Fruit fly (Drosophila melanogaster) whole organism: ENCODE data around the gene CG32708.

ENCODE experiments used
- CG8478 ChIP-seq: fragments of >200 bp; optimal IDR thresholded peaks from 2 replicates; lab custom pipeline; 2018; ENCODE audit warnings: inconsistent platforms
- Dll ChIP-seq: fragments of >200 bp; optimal IDR thresholded peaks from 2 replicates; lab custom pipeline; 2017
- EcR ChIP-seq, 2 experiments: fragments of >200 bp; optimal IDR thresholded peaks; 2 replicates each; lab custom pipeline; 2017; ENCODE audit warnings: missing biosample characterization in 2 of 2, missing genetic modification characterization in 2 of 2, missing genetic modification reagents in 2 of 2
- pan ChIP-seq: fragments of >200 bp; optimal IDR thresholded peaks from 2 replicates; lab custom pipeline; 2017
- psq ChIP-seq: fragments of >200 bp; optimal IDR thresholded peaks from 2 replicates; lab custom pipeline; 2017
- usp ChIP-seq: fragments of >200 bp; optimal IDR thresholded peaks from 2 replicates; lab custom pipeline; 2017; ENCODE audit warnings: missing biosample characterization, missing genetic modification characterization, mixed read lengths

CG32708 gene

DNA sequence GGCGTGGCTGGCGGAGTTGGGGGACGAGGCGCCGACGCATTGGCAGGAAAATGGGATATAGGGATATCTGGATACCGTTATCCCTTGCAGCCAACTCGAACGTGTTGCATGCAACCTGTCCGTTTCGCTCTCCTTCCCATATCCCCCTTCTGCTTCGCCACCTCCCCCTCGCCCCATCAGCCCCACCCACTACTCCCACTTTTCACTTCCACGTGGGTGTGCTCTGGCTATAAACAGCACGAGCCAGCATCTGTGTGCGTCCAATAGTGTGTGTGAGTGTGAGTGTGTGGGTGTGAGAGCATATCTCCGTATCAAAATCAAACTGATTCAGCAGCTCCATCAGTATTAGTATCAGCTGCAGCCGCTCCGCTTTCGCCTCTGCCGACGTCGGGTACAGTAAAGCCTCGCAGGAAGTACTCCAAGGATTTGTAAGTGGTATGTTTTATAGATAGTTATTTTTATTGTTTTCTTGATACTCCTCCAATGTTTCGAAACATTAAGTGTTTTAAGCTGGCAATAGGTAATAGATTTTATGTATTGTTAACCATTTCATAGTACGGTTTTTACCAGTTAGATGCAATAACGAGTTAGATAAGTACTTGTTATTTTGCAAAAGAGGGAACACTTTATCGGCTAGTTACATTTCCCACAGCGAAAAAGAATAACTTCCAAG, 33.4 kb downstream of the CG32708 start:
- no peak for TF ChIP-seq pan (lab: Kevin White, UChicago)
- TF ChIP-seq EcR (GFP tag; optimal IDR thresholded peaks at IDR 0.05; lab: Kevin White, UChicago), result no peak
- TF ChIP-seq CG8478 (lab: Kevin White, UChicago), result no peak
- TF ChIP-seq psq, result no peak
- TF ChIP-seq usp (GFP tag; lab: Kevin White, UChicago), result no peak
- no peak for TF ChIP-seq Dll (lab: Kevin White, UChicago)

DNA sequence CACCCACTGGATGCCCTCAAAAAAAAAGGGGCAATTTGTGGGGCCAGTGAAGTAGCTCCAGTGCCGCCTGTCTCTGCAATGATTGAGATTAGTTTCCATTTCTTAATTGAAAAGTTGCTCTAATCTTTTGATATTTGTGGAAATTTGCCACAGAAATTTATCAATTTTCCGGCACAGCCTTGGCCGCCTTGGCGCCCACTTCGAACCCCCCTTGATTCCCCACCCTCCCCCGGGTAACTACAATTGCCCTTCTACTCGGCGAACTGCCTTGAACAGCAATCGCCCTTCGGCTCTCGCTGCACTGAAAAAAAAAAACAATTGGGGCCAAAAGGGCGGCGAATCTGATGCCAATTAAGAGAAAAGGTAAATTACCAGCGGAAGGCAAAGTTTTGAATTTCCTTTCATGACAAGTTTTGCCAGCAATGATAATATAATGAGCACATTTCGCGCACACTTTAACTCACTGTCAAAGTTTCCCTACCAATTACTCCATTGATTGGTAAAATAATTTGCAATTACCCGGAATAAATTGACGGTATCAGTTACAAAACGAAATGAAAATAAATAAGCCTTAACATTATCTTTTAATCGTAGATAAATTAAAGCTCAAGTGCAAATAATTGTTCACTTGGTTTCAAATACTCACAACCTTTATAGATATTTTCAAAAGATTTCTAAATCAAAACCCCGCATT, 34.1 kb downstream of the CG32708 start:
- TF ChIP-seq Dll (lab: Kevin White, UChicago) (no peak), EcR (GFP tag; optimal IDR thresholded peaks at IDR 0.05; lab: Kevin White, UChicago) (no peak), pan (lab: Kevin White, UChicago) (no peak), CG8478 (lab: Kevin White, UChicago) (no peak), psq (no peak), usp (GFP tag; lab: Kevin White, UChicago) (no peak)

DNA sequence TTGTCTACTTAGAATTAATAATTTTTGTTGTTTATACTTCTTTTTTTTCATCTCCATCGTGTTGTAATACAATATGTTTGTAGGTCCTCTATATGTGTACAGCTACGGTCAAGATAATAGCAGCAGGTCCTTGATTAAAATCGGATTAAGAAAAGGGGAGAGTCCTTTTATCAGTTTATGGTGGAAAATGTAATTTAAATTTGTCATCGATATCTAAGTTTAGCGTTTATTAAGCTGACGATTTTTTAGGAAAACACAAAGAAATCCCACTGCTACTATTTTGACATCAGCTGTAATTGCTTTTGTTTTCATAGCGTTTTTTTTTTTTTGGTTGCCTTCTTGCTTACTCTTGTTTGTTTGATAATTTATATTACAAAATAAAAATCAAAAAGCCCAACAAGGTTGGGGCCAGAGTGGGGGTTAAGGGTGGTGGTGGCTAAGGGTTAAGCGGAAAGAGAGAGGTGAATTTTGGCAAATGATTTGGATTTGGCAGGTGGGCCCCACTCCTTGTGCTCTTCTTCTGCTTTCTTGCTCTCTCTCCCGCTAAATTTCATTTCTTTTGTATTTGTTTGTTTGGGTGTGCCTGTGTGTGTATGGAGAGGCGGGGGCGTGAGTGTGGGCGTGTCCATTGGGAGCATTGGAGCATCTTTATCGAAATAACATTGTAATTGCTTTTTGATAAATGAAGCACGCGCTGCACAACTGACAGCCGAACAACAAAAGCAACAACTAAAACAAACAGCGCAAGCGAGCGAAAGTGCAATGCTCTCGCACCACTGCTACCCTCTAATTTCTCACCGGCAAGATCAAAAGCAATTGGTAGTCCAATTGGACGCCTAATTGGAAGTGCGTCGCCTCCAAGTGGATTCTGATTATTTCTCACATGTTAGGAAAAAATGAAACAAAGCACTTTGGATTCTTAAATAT, 35.4 kb downstream of the CG32708 start:
- TF ChIP-seq psq, result no peak
- peak; percentile 24 for TF ChIP-seq pan (lab: Kevin White, UChicago)

DNA sequence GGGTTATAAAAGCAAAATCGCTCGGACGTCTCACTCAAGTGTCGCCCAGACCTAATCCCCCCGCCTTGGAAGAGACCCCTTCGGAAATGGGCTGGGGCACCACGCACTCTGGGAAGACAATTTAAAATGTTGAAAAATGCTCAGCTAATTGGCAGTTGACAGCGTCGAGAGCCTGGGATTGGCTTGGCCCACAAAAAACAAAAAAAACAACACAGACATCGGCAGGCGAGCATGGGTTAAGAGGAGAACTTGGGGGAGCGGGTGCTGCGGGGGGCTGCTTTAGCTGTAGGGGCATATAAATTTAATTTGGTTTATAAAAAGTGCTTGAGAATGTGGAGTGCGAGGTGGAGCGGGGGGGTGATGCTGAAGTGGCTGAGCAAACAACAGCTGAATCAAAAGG, 36.8 kb downstream of the CG32708 start:
- TF ChIP-seq EcR (GFP tag; optimal IDR thresholded peaks at IDR 0.05; lab: Kevin White, UChicago) (no peak), usp (GFP tag; lab: Kevin White, UChicago) (no peak), pan (lab: Kevin White, UChicago) (no peak), Dll (lab: Kevin White, UChicago) (no peak), psq (no peak), CG8478 (lab: Kevin White, UChicago) (no peak)

DNA sequence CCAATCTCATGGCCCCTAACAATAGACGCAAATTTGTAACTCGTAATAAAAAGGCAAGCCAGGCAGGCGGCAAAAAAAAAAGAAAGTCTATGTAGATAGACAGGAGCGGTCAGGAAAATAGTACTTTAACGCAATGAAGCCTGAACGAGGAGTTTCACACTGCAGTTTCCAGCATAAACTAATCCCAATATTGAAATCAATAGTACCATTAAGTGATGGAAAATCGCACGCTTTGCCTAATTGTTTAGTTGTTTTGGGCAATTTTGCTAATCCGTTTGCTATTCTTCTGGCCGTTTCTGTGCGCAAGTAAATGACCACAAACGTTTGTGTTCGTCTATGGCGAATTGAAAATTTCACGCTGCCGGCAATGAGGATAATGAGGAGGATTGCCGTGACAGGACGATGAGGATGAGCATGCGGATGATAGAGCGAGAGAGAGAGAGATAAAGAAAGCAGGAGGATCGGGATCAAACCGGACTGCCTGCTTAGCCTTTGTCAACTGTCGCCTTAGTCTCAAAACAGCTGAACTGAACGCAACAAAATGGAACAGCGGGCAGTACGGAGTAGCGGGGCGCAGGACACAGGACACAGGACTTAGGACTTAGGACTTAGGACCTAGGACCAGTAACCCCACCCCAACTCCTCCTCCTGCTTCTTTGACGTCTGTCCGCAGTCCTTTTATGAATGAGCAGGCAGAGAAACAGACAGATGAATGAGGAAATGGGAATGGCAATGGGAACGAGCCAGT, 41.7 kb downstream of the CG32708 start:
- TF ChIP-seq pan (lab: Kevin White, UChicago), result no peak
- no peak for TF ChIP-seq usp (GFP tag; lab: Kevin White, UChicago)
- TF ChIP-seq Dll (lab: Kevin White, UChicago), result no peak
- no peak for TF ChIP-seq CG8478 (lab: Kevin White, UChicago)
- TF ChIP-seq psq, result no peak
- TF ChIP-seq EcR (GFP tag; optimal IDR thresholded peaks at IDR 0.05; lab: Kevin White, UChicago), result no peak

DNA sequence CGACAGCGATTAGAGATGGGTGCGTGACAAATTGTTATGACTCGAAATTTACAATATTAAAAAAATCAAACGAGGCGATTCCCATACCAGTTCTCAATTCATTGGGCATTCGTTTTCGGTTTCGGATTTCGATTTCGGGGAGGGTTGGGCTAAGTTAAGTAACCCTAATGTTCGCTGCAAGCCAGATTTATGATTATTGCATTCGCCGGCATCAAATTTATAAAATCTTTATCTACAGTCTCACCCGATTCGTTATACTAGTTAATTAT, 42.2 kb downstream of the CG32708 start:
- TF ChIP-seq Dll (lab: Kevin White, UChicago), result no peak
- no peak for TF ChIP-seq EcR (GFP tag; optimal IDR thresholded peaks at IDR 0.05; lab: Kevin White, UChicago)
- TF ChIP-seq pan (lab: Kevin White, UChicago), result no peak
- TF ChIP-seq psq, result no peak
- no peak for TF ChIP-seq usp (GFP tag; lab: Kevin White, UChicago)
- TF ChIP-seq CG8478 (lab: Kevin White, UChicago), result no peak

DNA sequence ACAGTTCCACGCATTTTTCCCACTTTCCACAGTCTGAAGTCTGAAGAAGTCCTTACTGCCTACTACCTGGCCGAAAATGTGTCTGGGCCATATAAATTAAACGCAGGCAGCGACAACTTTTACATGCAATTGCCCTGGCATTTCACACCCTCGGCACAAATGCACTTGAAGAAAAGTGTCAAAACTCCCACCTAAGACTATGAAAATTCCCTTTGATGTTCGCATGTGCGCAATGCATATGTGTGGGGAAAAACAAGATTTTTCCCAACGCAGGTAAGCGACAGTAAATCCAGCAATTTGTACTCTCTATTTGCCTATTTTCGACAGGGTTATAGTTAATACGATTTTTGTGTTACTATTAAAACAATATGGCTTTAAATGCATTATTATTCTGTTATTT, 43.7 kb downstream of the CG32708 start:
- TF ChIP-seq CG8478 (lab: Kevin White, UChicago) (no peak), Dll (lab: Kevin White, UChicago) (no peak), pan (lab: Kevin White, UChicago) (no peak), psq (no peak), usp (GFP tag; lab: Kevin White, UChicago) (no peak), EcR (GFP tag; optimal IDR thresholded peaks at IDR 0.05; lab: Kevin White, UChicago) (no peak)

DNA sequence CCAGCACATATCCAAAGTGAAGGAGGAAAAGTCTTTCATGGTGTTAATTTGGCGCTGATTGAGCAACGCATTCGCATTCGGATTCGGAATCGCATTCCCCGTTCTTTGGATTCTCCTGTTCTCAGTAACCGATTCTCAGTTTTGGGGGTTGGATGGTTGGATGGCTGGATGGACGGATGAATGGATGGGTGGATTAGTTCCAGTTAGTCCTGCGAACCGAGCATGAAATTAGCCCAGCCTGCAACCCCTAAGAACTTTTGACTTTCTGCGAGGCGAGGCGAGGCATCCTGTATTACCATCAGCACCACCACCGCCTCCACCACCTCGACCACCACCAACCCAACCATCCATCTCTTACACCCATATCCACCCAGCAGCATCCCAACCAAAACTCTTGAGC, 44.5 kb downstream of the CG32708 start:
- TF ChIP-seq EcR (GFP tag; optimal IDR thresholded peaks at IDR 0.05; lab: Kevin White, UChicago), result no peak

DNA sequence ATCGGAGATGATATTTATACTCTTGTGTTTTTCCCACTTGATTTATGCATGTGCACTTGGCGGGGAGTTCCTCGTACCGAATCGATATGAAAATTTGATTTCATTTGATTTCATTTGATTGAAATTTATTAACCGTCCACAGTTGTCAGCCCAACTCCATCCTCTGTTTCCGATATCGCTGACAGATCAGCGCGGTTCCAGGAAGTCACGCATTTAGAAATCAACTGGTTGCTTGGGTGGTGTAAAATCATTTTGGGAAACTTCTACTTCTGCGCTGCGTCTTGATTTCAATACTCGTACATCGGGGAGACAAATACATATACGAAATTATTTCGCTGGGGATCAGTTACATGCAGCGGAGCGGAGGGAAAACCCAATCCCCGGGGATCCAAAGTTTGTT, 45.8 kb downstream of the CG32708 start:
- TF ChIP-seq CG8478 (lab: Kevin White, UChicago) (no peak), pan (lab: Kevin White, UChicago) (no peak), psq (no peak), usp (GFP tag; lab: Kevin White, UChicago) (no peak), Dll (lab: Kevin White, UChicago) (no peak), EcR (GFP tag; optimal IDR thresholded peaks at IDR 0.05; lab: Kevin White, UChicago) (no peak)

DNA sequence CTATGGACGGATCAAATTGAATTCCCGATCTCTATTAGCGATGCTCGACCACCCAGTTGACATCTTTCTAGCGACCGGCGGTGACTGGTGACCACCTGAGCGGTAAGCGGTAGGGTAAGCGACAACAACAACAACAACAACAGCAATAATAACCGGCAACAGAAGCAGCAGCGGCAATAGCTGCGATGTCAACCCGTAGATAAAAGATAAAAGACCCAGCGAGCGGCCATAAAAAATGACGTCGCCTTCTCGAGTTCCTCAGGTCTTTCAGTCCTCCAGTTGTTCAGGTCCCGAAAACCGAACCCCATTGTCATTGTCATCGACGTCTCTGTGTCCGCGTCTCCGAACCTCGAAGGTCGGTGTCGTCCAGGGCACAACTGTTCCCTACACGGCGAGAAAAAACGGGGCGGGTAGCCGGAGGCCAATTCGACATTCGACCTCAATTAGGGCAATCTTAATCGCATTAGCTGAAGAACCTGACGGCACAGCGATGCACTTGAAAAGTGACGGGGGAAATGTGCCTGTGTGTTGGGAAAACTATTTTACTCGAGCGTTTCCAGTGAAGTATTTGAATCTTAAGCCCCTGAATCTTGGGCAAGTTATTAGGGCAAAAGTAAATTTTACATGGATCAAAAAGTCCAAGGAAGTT, 47.0 kb downstream of the CG32708 start:
- TF ChIP-seq CG8478 (lab: Kevin White, UChicago) (no peak), usp (GFP tag; lab: Kevin White, UChicago) (no peak), pan (lab: Kevin White, UChicago) (no peak), psq (no peak), Dll (lab: Kevin White, UChicago) (no peak), EcR (GFP tag; optimal IDR thresholded peaks at IDR 0.05; lab: Kevin White, UChicago) (no peak)
